Fruit fly (Drosophila melanogaster): Measurements from ENCODE around the gene Sms.

- TF ChIP-seq rn (GFP tag; IDR thresholded peaks at IDR 0.05) = no peak
- TF ChIP-seq CG9948 (tag; optimal IDR thresholded peaks at IDR 0.05) = no peak
- no peak for TF ChIP-seq CG10348 (GFP tag; IDR thresholded peaks at IDR 0.05)
- TF ChIP-seq CG12605 (GFP tag; IDR thresholded peaks at IDR 0.05) = no peak
Measured at dm6 chr3L:12277880-12278287, 833 bp upstream of the Sms start.

Data from whole organism, pupa.